Worm (Caenorhabditis elegans) whole organism, mixed stage, embryonic: ENCODE results near the gene str-143.

Experiments
- lsy-2 ChIP-seq: fragments of 150-350 bp; optimal IDR thresholded peaks from 2 replicates; lab custom pipeline; 2014; ENCODE audit warnings: missing biosample characterization, missing genetic modification characterization
- nhr-237 ChIP-seq: fragments of 150-350 bp; optimal IDR thresholded peaks from 2 replicates; lab custom pipeline; 2014; ENCODE audit warnings: missing biosample characterization, missing genetic modification characterization
- pha-4 ChIP-seq: fragments of 150-350 bp; optimal IDR thresholded peaks from 2 replicates; lab custom pipeline; 2018; ENCODE audit warnings: missing biosample characterization, missing genetic modification reagents, missing genetic modification characterization

- TF ChIP-seq lsy-2 (tag; lab: Kevin White, UChicago) = no peak
- no peak for TF ChIP-seq pha-4 (tag; lab: Kevin White, UChicago)
- TF ChIP-seq nhr-237 (tag; lab: Kevin White, UChicago) = no peak
Measured at ce11 chrV:8040247-8041084, 29.1 kb downstream of the str-143 start.
